Worm (Caenorhabditis elegans): Measurements from ENCODE around the gene C02B4.3.

DNA sequence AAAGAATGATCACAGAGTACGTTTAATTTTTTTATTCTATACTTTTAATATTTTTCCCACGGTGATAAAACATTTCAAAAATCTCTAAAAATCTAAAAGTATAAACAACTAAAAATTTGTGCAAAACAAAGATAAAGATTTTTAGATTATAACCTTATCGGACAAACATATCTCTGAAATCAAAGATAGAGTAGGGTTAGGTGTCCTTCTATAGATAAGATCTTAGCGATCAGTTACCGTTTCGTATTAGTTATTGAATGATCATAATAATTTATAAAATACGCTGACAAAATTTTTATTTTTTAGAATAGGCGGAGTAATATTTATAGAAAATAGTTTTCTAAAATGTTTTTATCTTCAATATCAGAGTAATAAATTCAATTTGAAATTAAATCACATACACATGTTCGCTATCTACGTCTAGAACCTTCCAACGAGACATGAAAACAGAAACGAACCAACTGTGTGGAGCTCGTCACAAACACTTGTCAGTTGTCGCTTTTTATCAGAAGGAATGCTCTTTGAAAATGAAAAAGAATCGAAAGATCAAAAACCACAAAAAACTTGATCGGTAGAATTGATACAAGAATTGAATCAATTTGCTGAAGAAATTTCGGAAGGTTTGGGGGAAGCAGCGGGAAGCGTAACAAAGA, 12.1 kb upstream of the C02B4.3 start:
- no peak for TF ChIP-seq ama-1 (optimal IDR thresholded peaks at IDR 0.05)
- TF ChIP-seq hnd-1 (tag; optimal IDR thresholded peaks at IDR 0.05) = no peak
- no peak for TF ChIP-seq B0310.2 (tag; optimal IDR thresholded peaks at IDR 0.05)
- no peak for TF ChIP-seq tra-4 (tag; optimal IDR thresholded peaks at IDR 0.05)
- no peak for TF ChIP-seq ets-7 (tag; optimal IDR thresholded peaks at IDR 0.05)
- TF ChIP-seq pes-1 (GFP tag; IDR thresholded peaks at IDR 0.05) = no peak
- TF ChIP-seq hmbx-1 (tag; optimal IDR thresholded peaks at IDR 0.05) = no peak
- no peak for TF ChIP-seq hmg-4 (GFP tag; optimal IDR thresholded peaks at IDR 0.05)
- no peak for TF ChIP-seq F13C5.2 (tag; optimal IDR thresholded peaks at IDR 0.05)
- no peak for TF ChIP-seq flt-1 (GFP tag; IDR thresholded peaks at IDR 0.05)
- no peak for TF ChIP-seq aly-1 (tag; optimal IDR thresholded peaks at IDR 0.05)
- TF ChIP-seq tbx-11 (GFP tag; IDR thresholded peaks at IDR 0.05) = no peak
- no peak for TF ChIP-seq ceh-36 (tag; optimal IDR thresholded peaks at IDR 0.05)

Measured in whole organism, early embryonic.